Fruit fly (Drosophila melanogaster) whole organism, embryonic: ENCODE measurements around the gene CG17633.
A peak's percentile ranks its signal among the peaks of the same experiment; 100 is the strongest.

ENCODE experiments used
- Awh ChIP-seq: fragments of 200-800 bp; sonication (Bioruptor generic); IDR thresholded peaks from 2 replicates; pipeline ENCODE4, ENCODE4 v1.3.6; 2022; ENCODE audit warnings: missing biosample characterization, missing genetic modification characterization
- B-H2 ChIP-seq: fragments of 200-800 bp; sonication (Bioruptor generic); optimal IDR thresholded peaks from 2 replicates; lab custom pipeline; 2018; ENCODE audit warnings: missing biosample characterization, mild to moderate bottlenecking, missing genetic modification characterization
- CG10543 ChIP-seq: fragments of 200-800 bp; sonication (Bioruptor generic); optimal IDR thresholded peaks from 3 replicates; lab custom pipeline; 2017; ENCODE audit warnings: missing biosample characterization, mild to moderate bottlenecking, missing genetic modification characterization, moderate library complexity
- CG10979 ChIP-seq: fragments of 200-800 bp; sonication (Bioruptor generic); optimal IDR thresholded peaks from 2 replicates; lab custom pipeline; 2018; ENCODE audit warnings: missing biosample characterization, mild to moderate bottlenecking, missing genetic modification characterization, moderate library complexity
- CG12769 ChIP-seq: fragments of 200-800 bp; sonication (Bioruptor generic); optimal IDR thresholded peaks from 2 replicates; lab custom pipeline; 2019; ENCODE audit warnings: missing biosample characterization, mild to moderate bottlenecking, missing genetic modification characterization, moderate library complexity
- CG13894 ChIP-seq: fragments of 200-800 bp; sonication (Bioruptor generic); optimal IDR thresholded peaks from 3 replicates; lab custom pipeline; 2018; ENCODE audit warnings: missing biosample characterization, mild to moderate bottlenecking, missing genetic modification characterization, moderate library complexity
- CG15479 ChIP-seq: fragments of 200-800 bp; sonication (Bioruptor generic); optimal IDR thresholded peaks from 3 replicates; lab custom pipeline; 2019; ENCODE audit warnings: missing biosample characterization, mild to moderate bottlenecking, missing genetic modification characterization, moderate library complexity
- CG15514 ChIP-seq: fragments of 200-800 bp; sonication (Bioruptor generic); optimal IDR thresholded peaks from 3 replicates; lab custom pipeline; 2017; ENCODE audit warnings: missing biosample characterization, missing genetic modification characterization, mild to moderate bottlenecking, moderate library complexity, missing genetic modification reagents
- CG1603 ChIP-seq: fragments of 200-800 bp; sonication (Bioruptor generic); optimal IDR thresholded peaks from 2 replicates; lab custom pipeline; 2019; ENCODE audit warnings: missing biosample characterization, mild to moderate bottlenecking, missing genetic modification characterization, moderate library complexity
- CG17359 ChIP-seq: fragments of 200-800 bp; sonication (Bioruptor generic); optimal IDR thresholded peaks from 3 replicates; lab custom pipeline; 2018; ENCODE audit warnings: missing biosample characterization, mild to moderate bottlenecking, missing genetic modification characterization, moderate library complexity
- CG34376 ChIP-seq: fragments of 200-800 bp; sonication (Bioruptor generic); optimal IDR thresholded peaks from 2 replicates; lab custom pipeline; 2018; ENCODE audit warnings: missing biosample characterization, mild to moderate bottlenecking, missing genetic modification characterization
- CG7963 ChIP-seq: fragments of 200-800 bp; sonication (Bioruptor generic); IDR thresholded peaks from 3 replicates; pipeline ENCODE4 v1.3.6; 2022; ENCODE audit warnings: missing biosample characterization, missing genetic modification characterization; ENCODE audit not compliant: partially characterized antibody
- CG8290 ChIP-seq, 3 experiments: fragments of 200-800 bp; sonication (Bioruptor generic); optimal IDR thresholded peaks; 2 replicates each; lab custom pipeline; 2016 to 2019; ENCODE audit warnings: missing biosample characterization in 3 of 3, missing genetic modification characterization in 3 of 3, mild to moderate bottlenecking in 2 of 3, moderate library complexity in 1 of 3
- CG9215 ChIP-seq: fragments of 200-800 bp; sonication (Bioruptor generic); IDR thresholded peaks from 2 replicates; pipeline ENCODE4 v1.3.6; 2022; ENCODE audit warnings: missing biosample characterization, missing genetic modification characterization
- Fer1 ChIP-seq: fragments of 200-800 bp; sonication (Bioruptor generic); optimal IDR thresholded peaks from 2 replicates; lab custom pipeline; 2017; ENCODE audit warnings: missing biosample characterization, mild to moderate bottlenecking, missing genetic modification characterization
- GATAe ChIP-seq: fragments of 200-800 bp; sonication (Bioruptor generic); conservative IDR thresholded peaks from 2 replicates; pipeline ENCODE4 v1.3.6; 2022; ENCODE audit warnings: missing biosample characterization, missing genetic modification characterization
- Hey ChIP-seq: fragments of 200-800 bp; sonication (Bioruptor generic); optimal IDR thresholded peaks from 3 replicates; lab custom pipeline; 2018; ENCODE audit warnings: missing biosample characterization, mild to moderate bottlenecking, missing genetic modification characterization
- HmgZ ChIP-seq: fragments of 200-800 bp; sonication (Bioruptor generic); optimal IDR thresholded peaks from 2 replicates; lab custom pipeline; 2018; ENCODE audit warnings: missing biosample characterization, mild to moderate bottlenecking, missing genetic modification characterization
- Hmr ChIP-seq: fragments of 200-800 bp; sonication (Bioruptor generic); optimal IDR thresholded peaks from 3 replicates; lab custom pipeline; 2017; ENCODE audit warnings: mild to moderate bottlenecking, missing biosample characterization, missing genetic modification reagents, missing genetic modification characterization
- Med ChIP-seq: fragments of 200-800 bp; sonication (Bioruptor generic); peaks from one replicate; lab custom pipeline; 2016; ENCODE audit warnings: missing biosample characterization, missing genetic modification characterization, mild to moderate bottlenecking, inconsistent platforms, moderate library complexity
- Meics ChIP-seq: fragments of 200-800 bp; sonication (Bioruptor generic); optimal IDR thresholded peaks from 2 replicates; lab custom pipeline; 2017; ENCODE audit warnings: missing biosample characterization, mild to moderate bottlenecking, missing genetic modification characterization
- Nf-YB ChIP-seq: fragments of 200-800 bp; sonication (Bioruptor generic); optimal IDR thresholded peaks from 3 replicates; lab custom pipeline; 2019; ENCODE audit warnings: missing biosample characterization, mild to moderate bottlenecking, missing genetic modification characterization, moderate library complexity
- Nf-YC ChIP-seq: fragments of 200-800 bp; optimal IDR thresholded peaks from 3 replicates; lab custom pipeline; 2019; ENCODE audit warnings: missing biosample characterization, mild to moderate bottlenecking, missing genetic modification characterization, moderate library complexity
- Pdp1 ChIP-seq, 2 experiments: fragments of 200-800 bp; sonication (Bioruptor generic); optimal IDR thresholded peaks; 3 replicates each; lab custom pipeline; 2016; ENCODE audit warnings: missing biosample characterization in 2 of 2, missing genetic modification characterization in 2 of 2, mild to moderate bottlenecking in 1 of 2, moderate library complexity in 1 of 2
- Trl ChIP-seq, 3 experiments: fragments of >200 bp in 2 of 3; fragments of 200-800 bp in 1 of 3; sonication (Bioruptor generic) in 1 of 3; optimal IDR thresholded peaks; 2 replicates in 1 of 3; 3 replicates in 2 of 3; lab custom pipeline; 2016 to 2017; ENCODE audit warnings: missing biosample characterization in 1 of 3, missing genetic modification characterization in 1 of 3
- abd-A ChIP-seq: fragments of 200-800 bp; sonication (Bioruptor generic); optimal IDR thresholded peaks from 3 replicates; lab custom pipeline; 2019; ENCODE audit warnings: missing biosample characterization, mild to moderate bottlenecking, missing genetic modification characterization, moderate library complexity
- ara ChIP-seq: fragments of 200-800 bp; sonication (Bioruptor generic); IDR thresholded peaks from 2 replicates; pipeline ENCODE4 v1.3.6; 2022; ENCODE audit warnings: missing biosample characterization, missing genetic modification characterization
- caup ChIP-seq: fragments of 200-800 bp; sonication (Bioruptor generic); optimal IDR thresholded peaks from 3 replicates; lab custom pipeline; 2017; ENCODE audit warnings: missing biosample characterization, mild to moderate bottlenecking, missing genetic modification characterization, moderate library complexity; ENCODE audit not compliant: severe bottlenecking
- cwo ChIP-seq: fragments of 200-800 bp; sonication (Bioruptor generic); optimal IDR thresholded peaks from 3 replicates; lab custom pipeline; 2017; ENCODE audit warnings: missing biosample characterization, missing genetic modification characterization, mild to moderate bottlenecking, moderate library complexity, missing genetic modification reagents
- exex ChIP-seq: fragments of 200-800 bp; sonication (Bioruptor generic); optimal IDR thresholded peaks from 4 replicates; lab custom pipeline; 2018; ENCODE audit warnings: missing biosample characterization, mild to moderate bottlenecking, missing genetic modification characterization, moderate library complexity
- ftz-f1 ChIP-seq: fragments of 200-800 bp; sonication (Bioruptor generic); optimal IDR thresholded peaks from 2 replicates; lab custom pipeline; 2016; ENCODE audit warnings: missing biosample characterization, missing genetic modification characterization
- gfzf ChIP-seq: fragments of 200-800 bp; sonication (Bioruptor generic); optimal IDR thresholded peaks from 2 replicates; lab custom pipeline; 2016; ENCODE audit warnings: missing biosample characterization, mild to moderate bottlenecking, missing genetic modification characterization, moderate library complexity
- grau ChIP-seq: fragments of 200-800 bp; optimal IDR thresholded peaks from 3 replicates; lab custom pipeline; 2019; ENCODE audit warnings: missing biosample characterization, mild to moderate bottlenecking, missing genetic modification characterization, moderate library complexity
- grn ChIP-seq: fragments of 200-800 bp; sonication (Bioruptor generic); optimal IDR thresholded peaks from 3 replicates; lab custom pipeline; 2017; ENCODE audit warnings: missing biosample characterization, missing genetic modification characterization
- gsb-n ChIP-seq: fragments of 200-800 bp; sonication (Bioruptor generic); optimal IDR thresholded peaks from 3 replicates; lab custom pipeline; 2018; ENCODE audit warnings: missing biosample characterization, mild to moderate bottlenecking, missing genetic modification characterization
- lbe ChIP-seq: fragments of 200-800 bp; sonication (Bioruptor generic); optimal IDR thresholded peaks from 2 replicates; lab custom pipeline; 2016; ENCODE audit warnings: missing biosample characterization, mild to moderate bottlenecking, missing genetic modification characterization
- mirr ChIP-seq: fragments of 200-800 bp; sonication (Bioruptor generic); optimal IDR thresholded peaks from 3 replicates; lab custom pipeline; 2018; ENCODE audit warnings: missing biosample characterization, mild to moderate bottlenecking, missing genetic modification characterization
- mld ChIP-seq: fragments of 200-800 bp; sonication (Bioruptor generic); IDR thresholded peaks from 3 replicates; pipeline ENCODE4 v1.3.6; 2022; ENCODE audit warnings: missing biosample characterization, missing genetic modification characterization; ENCODE audit not compliant: partially characterized antibody
- nerfin-2 ChIP-seq: fragments of 200-800 bp; sonication (Bioruptor generic); IDR thresholded peaks from 2 replicates; pipeline ENCODE4 v1.3.6; 2022; ENCODE audit warnings: missing biosample characterization, missing genetic modification characterization; ENCODE audit not compliant: partially characterized antibody
- pros ChIP-seq: fragments of 200-800 bp; sonication (Bioruptor generic); optimal IDR thresholded peaks from 3 replicates; lab custom pipeline; 2019; ENCODE audit warnings: missing biosample characterization, mild to moderate bottlenecking, missing genetic modification characterization, moderate library complexity
- rib ChIP-seq: fragments of 200-800 bp; sonication (Bioruptor generic); IDR thresholded peaks from 2 replicates; pipeline ENCODE4 v1.3.6; 2022; ENCODE audit warnings: missing biosample characterization, missing genetic modification characterization
- ro ChIP-seq: fragments of 200-800 bp; sonication (Bioruptor generic); IDR thresholded peaks from 2 replicates; pipeline ENCODE4 v1.3.6; 2022; ENCODE audit warnings: missing biosample characterization, missing genetic modification characterization
- sd ChIP-seq: fragments of 200-800 bp; sonication (Bioruptor generic); optimal IDR thresholded peaks from 3 replicates; lab custom pipeline; 2018; ENCODE audit warnings: missing biosample characterization, mild to moderate bottlenecking, missing genetic modification characterization, moderate library complexity
- sens ChIP-seq: fragments of 200-800 bp; sonication (Bioruptor generic); peaks from one replicate; lab custom pipeline; 2016; ENCODE audit warnings: missing biosample characterization, missing genetic modification characterization
- seq ChIP-seq: fragments of 200-800 bp; sonication (Bioruptor generic); IDR thresholded peaks from 2 replicates; pipeline ENCODE4 v1.3.6; 2022; ENCODE audit warnings: missing biosample characterization, missing genetic modification characterization

CG17633 gene

dm6 chr2L:9784468-9784867 lies 15.6 kb downstream of the CG17633 start:
- TF ChIP-seq sens (GFP tag; lab: Kevin White, UChicago) (peak; percentile 4), nerfin-2 (GFP tag; lab: Robert Waterston, UW) (no peak)
- TF ChIP-seq, all 482 proteins: peak for 1

dm6 chr2L:9785917-9786432 lies 17.1 kb downstream of the CG17633 start:
- peak; percentile 53; the same call in 1 of the 2 replicates for TF ChIP-seq GATAe (GFP tag; lab: Robert Waterston, UW)
- peak; percentile 54 for TF ChIP-seq Hey (tag; lab: Kevin White, UChicago)
- TF ChIP-seq Nf-YC (tag; lab: Kevin White, UChicago), result peak; percentile 44
- TF ChIP-seq ro, result no peak
- TF ChIP-seq CG10543, result peak; percentile 55
- peak; percentile 95 for TF ChIP-seq abd-A (tag; lab: Kevin White, UChicago)
- TF ChIP-seq ara, result 0 out of 2 replicates have a peak, but pooled peaks have one; percentile 7
- TF ChIP-seq grn (GFP tag; lab: Kevin White, UChicago), result peak; percentile 80
- TF ChIP-seq pros (GFP tag; lab: Kevin White, UChicago), result peak; percentile 7
- peak; percentile 14 for TF ChIP-seq caup (GFP tag; lab: Kevin White, UChicago)
- TF ChIP-seq sd (tag; lab: Kevin White, UChicago), result peak; percentile 51
- TF ChIP-seq gfzf (GFP tag; lab: Kevin White, UChicago), result no peak
- peak; percentile 87 for TF ChIP-seq mirr (GFP tag; lab: Kevin White, UChicago)
- TF ChIP-seq CG7963 (GFP tag; lab: Robert Waterston, UW), result no peak
- TF ChIP-seq Hmr, result peak; percentile 30
- peak; percentile 60 for TF ChIP-seq CG13894
- TF ChIP-seq HmgZ (tag; lab: Kevin White, UChicago), result peak; percentile 41
- peak; percentile 41 for TF ChIP-seq CG34376 (GFP tag; lab: Kevin White, UChicago)
- TF ChIP-seq CG8290 (GFP tag; optimal IDR thresholded peaks at IDR 0.05; lab: Kevin White, UChicago), result no peak
- peak in 1 of 2 experiments; percentile 8 for TF ChIP-seq CG8290 (tag; optimal IDR thresholded peaks at IDR 0.05; lab: Kevin White, UChicago)
- TF ChIP-seq CG9215 (GFP tag; lab: Robert Waterston, UW), result no peak
- peak; percentile 94 for TF ChIP-seq exex (tag; lab: Kevin White, UChicago)
- TF ChIP-seq Fer1 (GFP tag; lab: Kevin White, UChicago), result peak; percentile 36
- TF ChIP-seq mld (GFP tag; lab: Robert Waterston, UW), result no peak
- no peak for TF ChIP-seq Trl (optimal IDR thresholded peaks at IDR 0.05; lab: Kevin White, UChicago)
- TF ChIP-seq Trl (GFP tag; optimal IDR thresholded peaks at IDR 0.05; lab: Kevin White, UChicago), result no peak
- TF ChIP-seq CG17359, result no peak
- peak; percentile 1 for TF ChIP-seq grau
- TF ChIP-seq Med (GFP tag; lab: Kevin White, UChicago), result peak; percentile 53
- no peak for TF ChIP-seq seq (GFP tag; lab: Robert Waterston, UW)
- peak; percentile 35 for TF ChIP-seq ftz-f1 (GFP tag; lab: Kevin White, UChicago)
- peak; percentile 17 for TF ChIP-seq gsb-n (tag; lab: Kevin White, UChicago)
- TF ChIP-seq Awh (GFP tag; lab: Robert Waterston, UW), result 0 out of 2 replicates have a peak, but pooled peaks have one; percentile 20
- peak; percentile 99 for TF ChIP-seq CG15479
- no peak for TF ChIP-seq CG10979 (tag; lab: Kevin White, UChicago)
- peak; percentile 10 for TF ChIP-seq Meics (GFP tag; lab: Kevin White, UChicago)
- TF ChIP-seq CG1603, result no peak
- TF ChIP-seq CG12769, result peak; percentile 15
- peak; percentile 17 for TF ChIP-seq B-H2 (GFP tag; lab: Kevin White, UChicago)
- peak; percentile 5 for TF ChIP-seq lbe (GFP tag; lab: Kevin White, UChicago)
- TF ChIP-seq Pdp1 (GFP tag; optimal IDR thresholded peaks at IDR 0.05; lab: Kevin White, UChicago), result peak in 1 of 2 experiments; percentile 58
- peak; percentile 2 for TF ChIP-seq Nf-YB
- peak; percentile 24 for TF ChIP-seq CG15514
- TF ChIP-seq rib (GFP tag; lab: Robert Waterston, UW), result 0 out of 2 replicates have a peak, but pooled peaks have one; percentile 22
- peak; percentile 63 for TF ChIP-seq cwo (GFP tag; lab: Kevin White, UChicago)
